Worm (Caenorhabditis elegans): Measurements from ENCODE around the gene hrpu-1.

Gene hrpu-1

ce11 chrIV:15027334-15027733 is 12.1 kb upstream of the hrpu-1 start:
- TF ChIP-seq npax-4 (tag; optimal IDR thresholded peaks at IDR 0.05): no peak
- no peak for TF ChIP-seq ets-4 (tag; optimal IDR thresholded peaks at IDR 0.05)
- peak; percentile 97 for TF ChIP-seq nfya-1 (tag; optimal IDR thresholded peaks at IDR 0.05)

DNA sequence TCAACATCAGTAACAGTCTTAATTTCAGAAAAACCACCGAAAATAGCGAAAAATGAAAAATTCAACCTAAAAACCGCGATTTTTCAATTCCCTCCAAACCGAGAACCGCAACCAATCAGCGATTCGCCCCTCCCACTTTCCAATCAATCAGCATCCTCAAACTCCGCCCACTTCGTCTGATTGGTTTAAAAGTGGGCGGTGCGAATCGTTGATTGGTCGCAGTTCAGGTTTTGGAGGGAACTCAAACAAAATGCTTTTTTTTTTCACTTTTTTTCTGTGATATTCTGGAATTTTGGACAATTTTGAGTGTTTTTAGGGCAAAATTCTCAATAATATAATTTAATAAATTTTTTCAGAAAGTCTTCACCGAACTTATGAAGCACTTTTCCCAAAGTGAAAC is 11.5 kb upstream of the hrpu-1 start:
- TF ChIP-seq ref-2 (tag; optimal IDR thresholded peaks at IDR 0.05): no peak
- TF ChIP-seq ceh-22 (tag; optimal IDR thresholded peaks at IDR 0.05): no peak
- TF ChIP-seq nfya-1 (tag; optimal IDR thresholded peaks at IDR 0.05): peak; percentile 85
- no peak for TF ChIP-seq gmeb-2 (tag; optimal IDR thresholded peaks at IDR 0.05)
- no peak for TF ChIP-seq ets-4 (tag; optimal IDR thresholded peaks at IDR 0.05)

DNA sequence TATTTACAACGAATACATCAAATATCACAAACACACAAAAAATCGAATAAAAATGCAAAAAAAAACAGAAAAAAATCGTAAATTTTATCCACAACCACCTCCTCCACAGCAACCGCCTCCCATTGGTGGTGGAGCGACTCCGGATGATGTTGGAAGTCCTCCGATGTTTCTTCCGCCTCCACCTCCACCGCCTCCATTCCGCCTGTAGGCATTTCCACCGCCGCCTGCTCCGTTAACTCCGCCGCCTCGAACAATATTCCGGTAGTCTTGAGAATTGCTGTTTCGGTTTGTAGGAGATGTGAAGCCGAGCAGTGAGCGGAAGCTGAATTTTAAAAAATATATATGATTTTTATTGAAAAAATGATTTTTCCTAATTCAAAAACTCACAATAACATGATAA is 11.0 kb upstream of the hrpu-1 start:
- TF ChIP-seq ceh-18 (tag; optimal IDR thresholded peaks at IDR 0.05) (no peak), lim-6 (tag; optimal IDR thresholded peaks at IDR 0.05) (no peak), pax-1 (tag; optimal IDR thresholded peaks at IDR 0.05) (no peak), ceh-6 (GFP tag; optimal IDR thresholded peaks at IDR 0.05) (no peak), pha-4 (tag; optimal IDR thresholded peaks at IDR 0.05) (no peak), elt-4 (tag; optimal IDR thresholded peaks at IDR 0.05) (no peak), mec-3 (tag; optimal IDR thresholded peaks at IDR 0.05; ENCODE audit: borderline replicate concordance) (no peak), madf-2 (tag; optimal IDR thresholded peaks at IDR 0.05) (no peak), unc-86 (tag; optimal IDR thresholded peaks at IDR 0.05) (no peak), dve-1 (tag; optimal IDR thresholded peaks at IDR 0.05) (no peak), ref-2 (tag; optimal IDR thresholded peaks at IDR 0.05) (no peak), ceh-34 (tag; optimal IDR thresholded peaks at IDR 0.05) (no peak), lin-11 (tag; optimal IDR thresholded peaks at IDR 0.05) (no peak), elt-2 (tag; optimal IDR thresholded peaks at IDR 0.05) (no peak), sox-4 (tag; optimal IDR thresholded peaks at IDR 0.05) (no peak), pag-3 (tag; optimal IDR thresholded peaks at IDR 0.05; ENCODE audit: borderline replicate concordance) (no peak)

- TF ChIP-seq hlh-8 (tag; optimal IDR thresholded peaks at IDR 0.05): no peak
- no peak for TF ChIP-seq syd-9 (tag; optimal IDR thresholded peaks at IDR 0.05)
- TF ChIP-seq nfya-1 (tag; optimal IDR thresholded peaks at IDR 0.05): peak; percentile 32
- TF ChIP-seq sox-4 (tag; optimal IDR thresholded peaks at IDR 0.05): no peak
- no peak for TF ChIP-seq ets-4 (tag; optimal IDR thresholded peaks at IDR 0.05)
- no peak for TF ChIP-seq fkh-6 (tag; optimal IDR thresholded peaks at IDR 0.05)
- no peak for TF ChIP-seq rnt-1 (tag; optimal IDR thresholded peaks at IDR 0.05)
Measured at ce11 chrIV:15028891-15029290, 10.5 kb upstream of the hrpu-1 start, which contains the start of gene Y41E3.8. Y41E3.8 (minus strand) TSS chrIV:15028978.

- TF ChIP-seq unc-42 (tag; optimal IDR thresholded peaks at IDR 0.05) (no peak), nfya-1 (tag; optimal IDR thresholded peaks at IDR 0.05) (no peak), npax-4 (tag; optimal IDR thresholded peaks at IDR 0.05) (no peak), hlh-30 (tag; optimal IDR thresholded peaks at IDR 0.05; ENCODE audit: insufficient read depth) (no peak), ceh-18 (tag; optimal IDR thresholded peaks at IDR 0.05) (no peak), pat-9 (tag; optimal IDR thresholded peaks at IDR 0.05) (no peak), fkh-6 (tag; optimal IDR thresholded peaks at IDR 0.05) (no peak), C08G9.2 (tag; optimal IDR thresholded peaks at IDR 0.05) (no peak), sox-4 (tag; optimal IDR thresholded peaks at IDR 0.05) (no peak), K09A11.1 (tag; optimal IDR thresholded peaks at IDR 0.05; ENCODE audit: insufficient read depth) (no peak), hlh-8 (tag; optimal IDR thresholded peaks at IDR 0.05) (no peak), sdc-2 (tag; optimal IDR thresholded peaks at IDR 0.05) (no peak)
Measured at ce11 chrIV:15029565-15029964, 9.9 kb upstream of the hrpu-1 start.

DNA sequence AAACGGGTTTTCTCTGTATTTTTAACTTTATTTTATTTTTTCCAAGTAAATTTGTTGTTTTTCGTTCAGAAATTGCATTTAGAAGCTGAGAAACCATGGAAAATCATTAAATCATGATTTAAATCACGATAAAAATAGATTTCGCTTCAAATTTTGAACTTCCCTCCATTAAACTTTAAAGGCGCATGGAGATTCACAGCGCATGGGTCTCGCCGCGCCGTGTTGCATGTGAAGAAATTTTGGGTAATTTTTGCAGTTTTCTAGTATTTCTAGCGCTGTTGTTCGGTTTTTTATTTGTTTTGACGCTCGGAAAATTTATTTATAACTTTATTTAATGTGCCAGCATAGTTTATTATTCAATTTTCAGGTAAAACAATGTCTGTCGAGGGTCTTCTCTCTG is 2.4 kb upstream of the hrpu-1 start, which contains the start of gene eef-1B.2:
eef-1B.2 (plus strand) TSS at position 358 of the 400 bp plus-strand sequence.
- TF ChIP-seq ceh-31 (tag; optimal IDR thresholded peaks at IDR 0.05) (peak; percentile 14), pros-1 (tag; optimal IDR thresholded peaks at IDR 0.05) (no peak), nfya-1 (tag; optimal IDR thresholded peaks at IDR 0.05) (peak; percentile 46), dve-1 (tag; optimal IDR thresholded peaks at IDR 0.05) (peak; percentile 13), pax-1 (tag; optimal IDR thresholded peaks at IDR 0.05) (peak; percentile 21), sdc-2 (tag; optimal IDR thresholded peaks at IDR 0.05) (no peak)

All from whole organism, late embryonic.